Worm (Caenorhabditis elegans): ENCODE measurements around the gene F53E4.1.

- no peak for TF ChIP-seq flt-1 (GFP tag; IDR thresholded peaks at IDR 0.05)
- TF ChIP-seq cog-1 (tag; optimal IDR thresholded peaks at IDR 0.05): no peak
- TF ChIP-seq T22C8.4 (GFP tag; IDR thresholded peaks at IDR 0.05): no peak
Measured at ce11 chrV:15699799-15700198, 31.7 kb upstream of the F53E4.1 start, which contains the start of gene nhr-199.
